Fruit fly (Drosophila melanogaster) whole organism, wandering third instar larva: ENCODE data around the gene CG4617.

ENCODE experiments used
- Abd-B ChIP-seq: fragments of >200 bp; optimal IDR thresholded peaks from 2 replicates; lab custom pipeline; 2017; ENCODE audit warnings: missing biosample characterization, missing genetic modification characterization
- CG32264 ChIP-seq: fragments of 200-800 bp; sonication (Bioruptor generic); optimal IDR thresholded peaks from 2 replicates; lab custom pipeline; 2016; ENCODE audit warnings: missing biosample characterization, missing genetic modification characterization
- Dif ChIP-seq: fragments of 200-275, 200-300 bp; sonication (Bioruptor generic); optimal IDR thresholded peaks from 2 replicates; lab custom pipeline; 2018; ENCODE audit warnings: missing biosample characterization, missing genetic modification characterization; ENCODE audit not compliant: partially characterized antibody
- HLH106 ChIP-seq: fragments of 200-800 bp; optimal IDR thresholded peaks from 3 replicates; lab custom pipeline; 2019; ENCODE audit warnings: missing biosample characterization, mild to moderate bottlenecking, missing genetic modification characterization, moderate library complexity
- Hnf4 ChIP-seq: fragments of 200-800 bp; sonication (Bioruptor generic); optimal IDR thresholded peaks from 2 replicates; lab custom pipeline; 2016; ENCODE audit warnings: missing biosample characterization, mild to moderate bottlenecking, missing genetic modification characterization
- Hr78 ChIP-seq: fragments of >200 bp; optimal IDR thresholded peaks from 2 replicates; lab custom pipeline; 2017; ENCODE audit warnings: missing biosample characterization, missing genetic modification characterization
- Hr83 ChIP-seq: fragments of 200-300 bp; sonication (Bioruptor generic); optimal IDR thresholded peaks from 2 replicates; lab custom pipeline; 2016; ENCODE audit warnings: missing biosample characterization, mild to moderate bottlenecking, missing genetic modification characterization, moderate library complexity; ENCODE audit not compliant: poor library complexity, severe bottlenecking
- Jra ChIP-seq: sonication (Bioruptor generic); optimal IDR thresholded peaks from 2 replicates; lab custom pipeline; 2016; ENCODE audit warnings: missing biosample characterization, missing genetic modification characterization
- Mio ChIP-seq: sonication (Bioruptor generic); optimal IDR thresholded peaks from 2 replicates; lab custom pipeline; 2016; ENCODE audit warnings: missing biosample characterization, missing genetic modification characterization
- Myc ChIP-seq: fragments of >200 bp; optimal IDR thresholded peaks from 2 replicates; lab custom pipeline; 2017
- N ChIP-seq: fragments of >200 bp; optimal IDR thresholded peaks from 2 replicates; lab custom pipeline; 2018; ENCODE audit warnings: missing biosample characterization, missing external identifiers, missing genetic modification characterization
- OdsH ChIP-seq: fragments of 200-800 bp; sonication (Bioruptor generic); optimal IDR thresholded peaks from 2 replicates; lab custom pipeline; 2016; ENCODE audit warnings: missing biosample characterization, mild to moderate bottlenecking, missing genetic modification characterization
- Rel ChIP-seq, 2 experiments: fragments of 200-800 bp; sonication (Bioruptor generic) in 1 of 2; optimal IDR thresholded peaks; 2 replicates in 1 of 2; 3 replicates in 1 of 2; lab custom pipeline; 2016 to 2019; ENCODE audit warnings: mild to moderate bottlenecking in 2 of 2, missing biosample characterization in 2 of 2, missing genetic modification characterization in 2 of 2, moderate library complexity in 1 of 2
- Sp1 ChIP-seq: fragments of 200-800 bp; sonication (Bioruptor generic); optimal IDR thresholded peaks from 3 replicates; lab custom pipeline; 2019; ENCODE audit warnings: missing biosample characterization, mild to moderate bottlenecking, missing genetic modification characterization, moderate library complexity
- Vsx2 ChIP-seq: fragments of 200-300, 225-300 bp; sonication (Bioruptor generic); optimal IDR thresholded peaks from 2 replicates; lab custom pipeline; 2018; ENCODE audit warnings: missing biosample characterization, missing genetic modification characterization; ENCODE audit not compliant: partially characterized antibody
- br ChIP-seq: fragments of 200-800 bp; sonication (Bioruptor generic); optimal IDR thresholded peaks from 2 replicates; lab custom pipeline; 2016; ENCODE audit warnings: missing biosample characterization, missing genetic modification characterization
- brk ChIP-seq: fragments of 200-800 bp; sonication (Bioruptor generic); optimal IDR thresholded peaks from 2 replicates; lab custom pipeline; 2016; ENCODE audit warnings: missing biosample characterization, mild to moderate bottlenecking, missing genetic modification characterization
- dl ChIP-seq, 2 experiments: fragments of 175-275, 200-275 bp in 1 of 2; fragments of 200-275 bp in 1 of 2; sonication (Bioruptor generic); optimal IDR thresholded peaks; lab custom pipeline; 2018; ENCODE audit warnings: mild to moderate bottlenecking in 2 of 2, missing biosample characterization in 2 of 2, missing genetic modification characterization in 2 of 2, moderate library complexity in 2 of 2; ENCODE audit not compliant: partially characterized antibody in 2 of 2, insufficient read depth in 1 of 2
- dmrt93B ChIP-seq: fragments of 200-800 bp; sonication (Bioruptor generic); optimal IDR thresholded peaks from 2 replicates; lab custom pipeline; 2018; ENCODE audit warnings: missing biosample characterization, mild to moderate bottlenecking, missing genetic modification characterization
- ey ChIP-seq: fragments of 200-800 bp; sonication (Bioruptor generic); optimal IDR thresholded peaks from 2 replicates; lab custom pipeline; 2016; ENCODE audit warnings: missing biosample characterization, missing genetic modification characterization
- foxo ChIP-seq, 2 experiments: fragments of 200-800 bp; sonication (Bioruptor generic); optimal IDR thresholded peaks; 2 replicates in 1 of 2; 3 replicates in 1 of 2; lab custom pipeline; 2016 to 2017; ENCODE audit warnings: missing biosample characterization in 2 of 2, missing genetic modification characterization in 2 of 2
- fru ChIP-seq: fragments of 200-800 bp; sonication (Bioruptor generic); optimal IDR thresholded peaks from 3 replicates; lab custom pipeline; 2016; ENCODE audit warnings: missing biosample characterization, mild to moderate bottlenecking, missing genetic modification characterization
- h ChIP-seq: fragments of 200-800 bp; sonication (Bioruptor generic); optimal IDR thresholded peaks from 3 replicates; lab custom pipeline; 2016; ENCODE audit warnings: missing biosample characterization, mild to moderate bottlenecking, missing genetic modification characterization
- lola ChIP-seq: fragments of >200 bp; optimal IDR thresholded peaks from 2 replicates; lab custom pipeline; 2017; ENCODE audit warnings: missing biosample characterization, missing genetic modification characterization
- pan ChIP-seq: fragments of >200 bp; optimal IDR thresholded peaks from 2 replicates; lab custom pipeline; 2017
- psq ChIP-seq: fragments of 200-800 bp; sonication (Bioruptor generic); optimal IDR thresholded peaks from 3 replicates; lab custom pipeline; 2017; ENCODE audit warnings: missing biosample characterization, mild to moderate bottlenecking, missing genetic modification characterization, moderate library complexity
- rgr ChIP-seq: fragments of 200-800 bp; sonication (Bioruptor generic); optimal IDR thresholded peaks from 3 replicates; lab custom pipeline; 2016; ENCODE audit warnings: missing biosample characterization, mild to moderate bottlenecking, missing genetic modification characterization
- sage ChIP-seq: fragments of 200-800 bp; sonication (Bioruptor generic); optimal IDR thresholded peaks from 2 replicates; lab custom pipeline; 2016; ENCODE audit warnings: missing biosample characterization, mild to moderate bottlenecking, missing genetic modification characterization
- tai ChIP-seq: sonication (Bioruptor generic); optimal IDR thresholded peaks from 2 replicates; lab custom pipeline; 2016; ENCODE audit warnings: missing biosample characterization, missing genetic modification characterization
- usp ChIP-seq: fragments of >200 bp; optimal IDR thresholded peaks from 2 replicates; lab custom pipeline; 2017; ENCODE audit warnings: missing biosample characterization, missing genetic modification characterization
- woc ChIP-seq: sonication (Bioruptor generic); optimal IDR thresholded peaks from 2 replicates; lab custom pipeline; 2016; ENCODE audit warnings: missing biosample characterization, mild to moderate bottlenecking, missing genetic modification characterization

Gene CG4617

DNA sequence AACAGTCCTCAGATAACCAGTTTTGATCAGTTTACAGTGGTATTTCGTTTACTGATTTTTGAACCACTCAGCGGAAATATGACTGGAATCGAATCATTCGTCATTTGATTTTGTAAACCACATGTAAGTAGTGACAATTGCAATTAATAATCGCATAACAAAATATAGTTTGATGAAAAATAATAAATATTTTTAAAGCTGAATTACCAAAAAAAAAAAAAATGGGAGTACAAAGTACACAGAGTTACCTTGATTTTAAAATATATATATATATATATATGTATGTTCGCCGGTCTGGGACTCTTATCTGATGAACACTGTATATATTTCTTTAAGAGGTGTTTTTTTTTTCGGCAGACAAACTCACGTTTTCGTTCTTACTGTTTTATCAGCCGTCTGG lies 37.0 kb downstream of the CG4617 start:
- peak; percentile 4 for TF ChIP-seq Hnf4 (GFP tag; lab: Kevin White, UChicago)
- TF ChIP-seq br = no peak
- no peak for TF ChIP-seq pan (lab: Kevin White, UChicago)
- TF ChIP-seq h (GFP tag; lab: Kevin White, UChicago) = peak; percentile 23
- no peak for TF ChIP-seq Rel (GFP tag; optimal IDR thresholded peaks at IDR 0.05; lab: Kevin White, UChicago)
- peak; percentile 82 for TF ChIP-seq Rel (tag; optimal IDR thresholded peaks at IDR 0.05; lab: Kevin White, UChicago)
- TF ChIP-seq HLH106 (tag; lab: Kevin White, UChicago) = peak; percentile 15
- no peak for TF ChIP-seq CG32264 (GFP tag; lab: Kevin White, UChicago)
- peak; percentile 27 for TF ChIP-seq psq (GFP tag; lab: Kevin White, UChicago)
- TF ChIP-seq Hr78 (GFP tag; lab: Kevin White, UChicago) = no peak
- peak in 1 of 2 experiments; percentile 44 for TF ChIP-seq foxo (GFP tag; optimal IDR thresholded peaks at IDR 0.05; lab: Kevin White, UChicago)
- TF ChIP-seq fru = peak; percentile 22
- TF ChIP-seq Vsx2 = no peak
- TF ChIP-seq rgr (GFP tag; lab: Kevin White, UChicago) = peak; percentile 4
- TF ChIP-seq ey (GFP tag; lab: Kevin White, UChicago) = peak; percentile 3
- TF ChIP-seq Hr83 (GFP tag; lab: Kevin White, UChicago) = no peak
- TF ChIP-seq Sp1 (GFP tag; lab: Kevin White, UChicago) = peak; percentile 12
- TF ChIP-seq N (GFP tag; lab: Kevin White, UChicago) = no peak
- TF ChIP-seq, all 38 proteins: peak for 10

DNA sequence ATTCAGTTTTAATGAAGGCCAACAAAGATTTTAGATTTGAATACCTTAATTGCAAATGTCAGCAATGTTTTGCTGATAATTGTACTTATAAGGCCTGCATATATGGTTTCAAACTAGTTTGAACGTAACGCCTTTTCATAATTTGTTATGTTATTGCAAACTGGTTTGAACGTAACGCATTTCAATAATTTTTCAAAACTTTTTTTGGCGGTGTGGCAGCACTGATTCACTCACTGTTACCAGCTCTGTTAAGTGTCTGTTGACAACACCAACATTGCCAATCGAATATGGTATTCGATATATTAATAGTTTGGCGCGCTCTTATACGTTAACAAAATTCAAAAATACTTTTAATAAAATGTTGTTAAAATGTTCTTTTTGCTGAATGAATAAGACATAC lies 37.7 kb downstream of the CG4617 start:
- no peak for TF ChIP-seq lola (GFP tag; lab: Kevin White, UChicago)
- TF ChIP-seq Hnf4 (GFP tag; lab: Kevin White, UChicago) = no peak
- no peak for TF ChIP-seq N (GFP tag; lab: Kevin White, UChicago)
- TF ChIP-seq h (GFP tag; lab: Kevin White, UChicago) = no peak
- no peak for TF ChIP-seq Myc (lab: Kevin White, UChicago)
- no peak for TF ChIP-seq sage
- no peak for TF ChIP-seq br
- TF ChIP-seq brk = no peak
- no peak for TF ChIP-seq ey (GFP tag; lab: Kevin White, UChicago)
- no peak for TF ChIP-seq HLH106 (tag; lab: Kevin White, UChicago)
- TF ChIP-seq woc (GFP tag; lab: Kevin White, UChicago) = no peak
- no peak for TF ChIP-seq Mio (GFP tag; lab: Kevin White, UChicago)
- no peak for TF ChIP-seq Dif
- no peak for TF ChIP-seq Abd-B (GFP tag; lab: Kevin White, UChicago)

DNA sequence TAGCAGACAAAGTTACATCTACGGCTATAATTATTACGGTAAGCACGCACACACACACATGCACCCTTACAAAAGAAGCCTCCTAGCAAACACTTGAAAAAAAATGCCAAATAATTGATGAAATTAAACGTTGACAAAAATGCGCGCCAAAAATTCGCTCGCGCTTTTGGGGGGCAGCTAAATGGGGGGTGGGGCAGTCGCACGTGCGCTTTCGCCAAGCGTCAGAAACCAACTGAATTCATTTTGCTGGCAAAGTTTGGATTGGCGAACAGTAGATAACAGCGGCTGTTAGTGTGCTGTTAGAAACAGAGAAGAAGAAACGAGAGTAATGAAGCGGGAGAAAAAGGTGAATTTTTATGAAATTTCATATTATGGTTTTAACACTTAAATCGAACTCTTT lies 38.5 kb downstream of the CG4617 start, which contains the start of gene CG12541:
Gene CG12541 (minus strand): TSS at position 218 of the 400 bp plus-strand sequence.
- no peak for TF ChIP-seq dl (GFP tag; optimal IDR thresholded peaks at IDR 0.05; lab: Kevin White, UChicago; ENCODE audit: insufficient read depth in 1 of 2, partially characterized antibody in 2 of 2)
- no peak for TF ChIP-seq fru
- no peak for TF ChIP-seq HLH106 (tag; lab: Kevin White, UChicago)
- no peak for TF ChIP-seq Rel (GFP tag; optimal IDR thresholded peaks at IDR 0.05; lab: Kevin White, UChicago)
- no peak for TF ChIP-seq Rel (tag; optimal IDR thresholded peaks at IDR 0.05; lab: Kevin White, UChicago)
- TF ChIP-seq Mio (GFP tag; lab: Kevin White, UChicago) = no peak
- no peak for TF ChIP-seq foxo (GFP tag; optimal IDR thresholded peaks at IDR 0.05; lab: Kevin White, UChicago)
- no peak for TF ChIP-seq Sp1 (GFP tag; lab: Kevin White, UChicago)
- TF ChIP-seq woc (GFP tag; lab: Kevin White, UChicago) = no peak
- TF ChIP-seq Hr83 (GFP tag; lab: Kevin White, UChicago) = no peak
- no peak for TF ChIP-seq N (GFP tag; lab: Kevin White, UChicago)
- no peak for TF ChIP-seq Jra (GFP tag; lab: Kevin White, UChicago)
- no peak for TF ChIP-seq psq (GFP tag; lab: Kevin White, UChicago)
- no peak for TF ChIP-seq br
- no peak for TF ChIP-seq h (GFP tag; lab: Kevin White, UChicago)
- no peak for TF ChIP-seq OdsH (GFP tag; lab: Kevin White, UChicago)
- no peak for TF ChIP-seq pan (lab: Kevin White, UChicago)
- TF ChIP-seq brk = no peak

DNA sequence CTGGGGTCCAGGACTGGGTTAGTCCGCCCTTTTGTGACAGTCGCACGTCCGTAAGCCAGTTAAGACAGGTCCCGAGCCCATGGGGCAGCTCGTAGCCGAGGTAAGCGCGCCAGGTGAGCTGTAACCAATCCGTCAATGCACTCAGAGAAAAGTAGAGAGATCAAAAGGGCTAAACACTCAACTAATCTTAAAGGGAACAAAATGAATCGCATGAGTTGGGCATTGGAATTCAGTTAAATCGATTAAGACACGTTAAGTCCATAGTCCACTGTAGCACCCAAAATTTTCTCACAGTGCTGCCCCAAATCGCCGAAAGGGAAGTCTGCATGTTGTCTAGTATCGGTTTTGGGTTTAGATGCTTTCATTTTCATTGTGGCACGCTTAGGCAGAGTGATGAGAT lies 40.7 kb downstream of the CG4617 start:
- TF ChIP-seq N (GFP tag; lab: Kevin White, UChicago) (no peak), Mio (GFP tag; lab: Kevin White, UChicago) (no peak), Jra (GFP tag; lab: Kevin White, UChicago) (no peak), foxo (GFP tag; optimal IDR thresholded peaks at IDR 0.05; lab: Kevin White, UChicago) (no peak), Sp1 (GFP tag; lab: Kevin White, UChicago) (no peak), Vsx2 (no peak), lola (GFP tag; lab: Kevin White, UChicago) (no peak), pan (lab: Kevin White, UChicago) (no peak), rgr (GFP tag; lab: Kevin White, UChicago) (no peak), psq (GFP tag; lab: Kevin White, UChicago) (no peak), Myc (lab: Kevin White, UChicago) (no peak), Hnf4 (GFP tag; lab: Kevin White, UChicago) (no peak), Dif (no peak), sage (no peak), dmrt93B (no peak), usp (GFP tag; lab: Kevin White, UChicago) (no peak), h (GFP tag; lab: Kevin White, UChicago) (no peak), tai (GFP tag; lab: Kevin White, UChicago) (no peak), ey (GFP tag; lab: Kevin White, UChicago) (no peak)
